Fruit fly (Drosophila melanogaster): ENCODE measurements around the gene CG17321.

The CG17321 gene

DNA sequence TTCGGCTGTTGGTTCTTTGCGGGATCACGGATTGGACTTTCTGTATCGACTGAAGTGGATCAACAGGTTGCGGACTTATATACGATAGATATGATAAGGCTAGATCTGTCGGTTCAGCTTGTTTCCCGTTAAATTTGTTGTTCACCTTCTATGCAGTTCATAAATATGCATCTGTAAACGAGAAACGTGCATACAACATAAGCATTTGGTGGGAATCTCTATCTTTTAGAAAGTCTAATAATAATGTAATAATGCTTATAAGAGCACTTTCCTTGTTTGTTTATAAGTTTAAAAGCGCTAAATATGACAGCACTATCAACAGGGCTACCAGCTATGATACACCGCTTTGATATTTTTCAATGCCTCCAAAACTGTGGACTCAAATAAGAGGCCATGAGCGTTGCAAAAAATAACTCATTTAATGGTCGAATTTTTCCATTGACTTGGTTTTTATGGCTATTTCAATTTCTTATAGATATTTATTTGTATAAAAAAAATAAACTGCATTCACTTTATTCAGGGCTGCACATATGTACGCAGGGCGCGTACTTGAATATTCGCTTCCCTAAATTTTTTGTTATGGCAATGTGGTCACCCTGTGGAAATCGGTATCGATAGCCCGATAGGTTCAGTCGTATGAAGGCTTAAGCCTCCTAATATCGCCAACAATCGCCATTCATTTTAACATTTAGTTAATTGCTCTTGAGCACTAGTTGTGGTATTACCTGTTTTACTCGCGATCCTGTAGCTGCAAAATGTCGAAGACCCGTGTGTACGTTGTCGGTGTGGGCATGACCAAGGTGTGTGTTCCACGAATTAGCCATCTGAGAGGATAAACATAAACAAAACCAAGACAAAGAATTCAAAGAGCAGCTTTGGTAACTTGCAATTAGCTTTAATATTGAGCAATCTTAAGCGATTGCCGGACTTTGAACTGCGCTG is 14.1 kb upstream of the CG17321 start, which contains the start of the genes CG17597 and ScpX (continued):
- TF ChIP-seq acj6 (GFP tag; optimal IDR thresholded peaks at IDR 0.05): no peak
- peak; percentile 45 for TF ChIP-seq Sox15 (GFP tag; optimal IDR thresholded peaks at IDR 0.05)
- TF ChIP-seq dac (GFP tag; optimal IDR thresholded peaks at IDR 0.05): peak; percentile 4
- no peak for TF ChIP-seq Lpt (GFP tag; optimal IDR thresholded peaks at IDR 0.05)
- no peak; the same call in 2 of the 3 replicates for TF ChIP-seq CG6163 (GFP tag; IDR thresholded peaks at IDR 0.05)
- peak; percentile 54 to 59 for TF ChIP-seq ss (GFP tag; optimal IDR thresholded peaks at IDR 0.05)
- peak; percentile 28 for TF ChIP-seq CG11902 (GFP tag; optimal IDR thresholded peaks at IDR 0.05)
- peak; percentile 50 for TF ChIP-seq OdsH (GFP tag; optimal IDR thresholded peaks at IDR 0.05)
- TF ChIP-seq Ets96B (tag; optimal IDR thresholded peaks at IDR 0.05): peak; percentile 62
- peak; percentile 71 for TF ChIP-seq Eip93F (GFP tag; optimal IDR thresholded peaks at IDR 0.05)
- TF ChIP-seq Sox102F (GFP tag; optimal IDR thresholded peaks at IDR 0.05): peak; percentile 57
- TF ChIP-seq vri (GFP tag; optimal IDR thresholded peaks at IDR 0.05): peak; percentile 22
- peak; percentile 44; the same call in 2 of the 3 replicates for TF ChIP-seq CG8119 (GFP tag; IDR thresholded peaks at IDR 0.05)
- no peak for TF ChIP-seq CG11762 (GFP tag; optimal IDR thresholded peaks at IDR 0.05; ENCODE audit: insufficient read depth)
- peak; percentile 47; the same call in 1 of the 2 replicates for TF ChIP-seq CG15336 (GFP tag; IDR thresholded peaks at IDR 0.05)
- TF ChIP-seq svp (GFP tag): peak; percentile 97
- peak; percentile 73 for TF ChIP-seq Hr39 (GFP tag; optimal IDR thresholded peaks at IDR 0.05)
- peak; percentile 40 for TF ChIP-seq CG10669 (GFP tag; optimal IDR thresholded peaks at IDR 0.05)
- peak; percentile 71 for TF ChIP-seq Sox14 (GFP tag; optimal IDR thresholded peaks at IDR 0.05)
- TF ChIP-seq Met (GFP tag; optimal IDR thresholded peaks at IDR 0.05): peak; percentile 67
- TF ChIP-seq Ets21C (GFP tag; optimal IDR thresholded peaks at IDR 0.05): no peak
- TF ChIP-seq esn (GFP tag; optimal IDR thresholded peaks at IDR 0.05): peak; percentile 76

DNA sequence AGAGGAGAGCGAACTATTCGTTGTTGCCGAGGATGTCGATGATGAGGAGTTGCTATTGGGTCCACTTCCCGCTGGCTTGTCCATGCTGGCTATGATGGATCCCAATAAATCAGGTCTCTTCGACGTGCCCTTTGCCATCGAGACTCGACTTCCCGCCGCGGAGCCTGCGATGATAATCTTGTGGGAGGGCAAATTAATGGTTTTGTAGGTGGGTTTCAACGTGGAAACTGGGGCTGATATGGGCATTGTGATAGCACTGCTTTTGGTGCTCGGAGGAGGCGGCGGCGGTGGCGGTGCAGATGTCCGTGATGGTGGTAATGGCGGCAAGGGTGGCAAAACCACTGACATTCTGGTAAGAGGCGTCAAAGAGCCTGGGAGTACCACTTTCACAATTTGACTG is 10.5 kb upstream of the CG17321 start:
- TF ChIP-seq Ets96B (tag; optimal IDR thresholded peaks at IDR 0.05) (no peak), svp (GFP tag) (peak; percentile 61)

DNA sequence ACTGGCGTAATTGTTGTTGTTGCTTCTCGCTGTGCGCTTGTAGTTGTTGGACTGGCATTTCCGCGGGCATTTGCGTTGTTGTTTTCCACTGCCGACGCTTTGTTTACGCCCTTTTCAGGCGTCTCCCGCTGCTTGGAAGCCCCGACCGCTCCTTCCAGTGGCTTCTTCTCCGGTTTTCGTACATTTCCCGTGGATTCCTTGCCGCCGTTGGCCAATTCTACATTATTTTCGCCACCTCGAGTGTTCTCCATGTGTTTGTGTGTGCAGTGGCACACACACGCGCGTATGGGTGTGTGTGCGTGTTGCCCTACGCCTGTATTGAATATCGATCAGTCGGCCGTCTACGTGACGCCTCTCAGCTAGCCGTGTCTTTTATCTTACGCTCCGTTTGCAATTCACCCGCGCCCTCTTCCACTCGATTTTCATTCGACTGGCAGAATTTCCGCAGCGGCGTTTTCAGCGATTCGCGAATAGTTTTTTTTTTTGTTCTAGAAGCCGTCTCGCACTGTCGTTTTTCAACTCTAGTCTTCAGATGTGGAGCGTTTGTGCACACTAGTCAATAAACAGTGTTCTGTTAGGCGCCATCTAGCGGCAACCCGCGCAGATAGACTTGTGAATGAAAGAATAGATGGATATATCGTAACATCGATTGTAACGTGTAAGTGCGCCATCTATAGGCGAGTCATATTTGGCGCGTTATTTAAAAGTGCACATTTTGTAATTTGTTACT is 5.7 kb upstream of the CG17321 start, which contains the start of gene CG10600:
TSS of gene CG10600 (minus strand) at position 537 of the 730 bp plus-strand sequence.
- TF ChIP-seq CG3032 (tag; optimal IDR thresholded peaks at IDR 0.05) (peak; percentile 50), CG31627 (GFP tag; optimal IDR thresholded peaks at IDR 0.05) (peak; percentile 85), ss (GFP tag; optimal IDR thresholded peaks at IDR 0.05) (peak; percentile 65 to 73), CG6808 (GFP tag; optimal IDR thresholded peaks at IDR 0.05) (peak; percentile 57), CG34406 (GFP tag; optimal IDR thresholded peaks at IDR 0.05) (peak; percentile 50), Blimp-1 (GFP tag; optimal IDR thresholded peaks at IDR 0.05) (peak; percentile 19), CG9139 (GFP tag; optimal IDR thresholded peaks at IDR 0.05) (no peak), Sox15 (GFP tag; optimal IDR thresholded peaks at IDR 0.05) (peak; percentile 55), CG8632 (GFP tag; optimal IDR thresholded peaks at IDR 0.05) (peak; percentile 47), Gug (GFP tag; IDR thresholded peaks at IDR 0.05) (no peak), Eip93F (GFP tag; optimal IDR thresholded peaks at IDR 0.05) (no peak), Eip75B (GFP tag; optimal IDR thresholded peaks at IDR 0.05) (no peak), CG4318 (GFP tag; optimal IDR thresholded peaks at IDR 0.05) (no peak), CG6163 (GFP tag; IDR thresholded peaks at IDR 0.05) (peak; percentile 63; the same call in 2 of the 3 replicates), CG6276 (GFP tag; optimal IDR thresholded peaks at IDR 0.05) (no peak), CG15336 (GFP tag; IDR thresholded peaks at IDR 0.05) (0 out of 2 replicates have a peak, but pooled peaks have one; percentile 17), CG32006 (GFP tag; optimal IDR thresholded peaks at IDR 0.05) (no peak), CG11294 (GFP tag; IDR thresholded peaks at IDR 0.05) (0 out of 2 replicates have a peak, but pooled peaks have one; percentile 17), vri (GFP tag; optimal IDR thresholded peaks at IDR 0.05) (no peak), net (GFP tag; optimal IDR thresholded peaks at IDR 0.05) (peak; percentile 72), Hr38 (GFP tag; optimal IDR thresholded peaks at IDR 0.05) (no peak), CG16779 (tag; optimal IDR thresholded peaks at IDR 0.05) (no peak), Lpt (GFP tag; optimal IDR thresholded peaks at IDR 0.05) (no peak), dac (GFP tag; optimal IDR thresholded peaks at IDR 0.05) (peak; percentile 55), CG8319 (GFP tag; optimal IDR thresholded peaks at IDR 0.05) (peak; percentile 53), spab (GFP tag; optimal IDR thresholded peaks at IDR 0.05) (no peak), fd59A (GFP tag; optimal IDR thresholded peaks at IDR 0.05) (peak; percentile 37), esn (GFP tag; optimal IDR thresholded peaks at IDR 0.05) (peak; percentile 86), OdsH (GFP tag; optimal IDR thresholded peaks at IDR 0.05) (peak; percentile 59), CG6792 (GFP tag; optimal IDR thresholded peaks at IDR 0.05) (peak; percentile 75), Met (GFP tag; optimal IDR thresholded peaks at IDR 0.05) (no peak), CG8119 (GFP tag; IDR thresholded peaks at IDR 0.05) (0 out of 3 replicates have a peak, but pooled peaks have one; percentile 15)

Measured in whole organism, prepupa.